Fruit fly (Drosophila melanogaster) whole organism, embryonic: Measurements from ENCODE around the gene CG14270.

ENCODE experiments used
- B-H1 ChIP-seq: fragments of 200-800 bp; sonication (Bioruptor generic); IDR thresholded peaks from 3 replicates; pipeline ENCODE4 v1.3.6; 2022; ENCODE audit warnings: missing biosample characterization, missing genetic modification characterization
- CG12155 ChIP-seq: fragments of 200-800 bp; sonication (Bioruptor generic); optimal IDR thresholded peaks from 3 replicates; lab custom pipeline; 2016; ENCODE audit warnings: missing biosample characterization, missing genetic modification characterization
- CG12942 ChIP-seq: fragments of 200-800 bp; sonication (Bioruptor generic); optimal IDR thresholded peaks from 3 replicates; lab custom pipeline; 2016; ENCODE audit warnings: missing biosample characterization, missing genetic modification characterization
- CG15269 ChIP-seq: fragments of 200-800 bp; sonication (Bioruptor generic); optimal IDR thresholded peaks from 2 replicates; lab custom pipeline; 2018; ENCODE audit warnings: missing biosample characterization, mild to moderate bottlenecking, missing genetic modification characterization, moderate library complexity
- CG15514 ChIP-seq: fragments of 200-800 bp; sonication (Bioruptor generic); optimal IDR thresholded peaks from 3 replicates; lab custom pipeline; 2017; ENCODE audit warnings: missing biosample characterization, missing genetic modification characterization, mild to moderate bottlenecking, moderate library complexity, missing genetic modification reagents
- CG15696 ChIP-seq: fragments of 200-800 bp; sonication (Bioruptor generic); optimal IDR thresholded peaks from 2 replicates; lab custom pipeline; 2019; ENCODE audit warnings: missing biosample characterization, mild to moderate bottlenecking, missing genetic modification characterization, moderate library complexity
- CG1602 ChIP-seq: fragments of 200-800 bp; sonication (Bioruptor generic); optimal IDR thresholded peaks from 3 replicates; lab custom pipeline; 2016; ENCODE audit warnings: missing biosample characterization, missing genetic modification characterization
- CG17328 ChIP-seq: fragments of 200-800 bp; sonication (Bioruptor generic); IDR thresholded peaks from 2 replicates; pipeline ENCODE4 v1.3.6; 2022; ENCODE audit warnings: missing biosample characterization, missing genetic modification characterization
- CG18262 ChIP-seq: fragments of 200-800 bp; optimal IDR thresholded peaks from 3 replicates; lab custom pipeline; 2019; ENCODE audit warnings: missing biosample characterization, mild to moderate bottlenecking, missing genetic modification characterization, moderate library complexity
- CG2199 ChIP-seq: fragments of 200-800 bp; sonication (Bioruptor generic); IDR thresholded peaks from 3 replicates; pipeline ENCODE4 v1.3.6; 2022; ENCODE audit warnings: missing biosample characterization, missing genetic modification characterization
- CG34422 ChIP-seq: fragments of 200-800 bp; sonication (Bioruptor generic); IDR thresholded peaks from 3 replicates; pipeline ENCODE4 v1.3.6; 2022; ENCODE audit warnings: missing biosample characterization, missing genetic modification characterization
- CG4820 ChIP-seq: fragments of 200-800 bp; sonication (Bioruptor generic); optimal IDR thresholded peaks from 3 replicates; lab custom pipeline; 2016; ENCODE audit warnings: missing biosample characterization, missing genetic modification characterization
- CG6175 ChIP-seq: fragments of 200-800 bp; sonication (Bioruptor generic); IDR thresholded peaks from 3 replicates; pipeline ENCODE4 v1.3.6; 2022; ENCODE audit warnings: missing biosample characterization, missing genetic modification characterization
- CG6654 ChIP-seq: fragments of 200-800 bp; sonication (Bioruptor generic); optimal IDR thresholded peaks from 2 replicates; lab custom pipeline; 2017; ENCODE audit warnings: missing biosample characterization, mild to moderate bottlenecking, missing genetic modification characterization
- CG7745 ChIP-seq: fragments of 200-800 bp; sonication (Bioruptor generic); optimal IDR thresholded peaks from 2 replicates; lab custom pipeline; 2018; ENCODE audit warnings: missing biosample characterization, mild to moderate bottlenecking, missing genetic modification characterization, moderate library complexity
- CG9215 ChIP-seq: fragments of 200-800 bp; sonication (Bioruptor generic); IDR thresholded peaks from 2 replicates; pipeline ENCODE4 v1.3.6; 2022; ENCODE audit warnings: missing biosample characterization, missing genetic modification characterization
- CG9932 ChIP-seq: fragments of 200-800 bp; sonication (Bioruptor generic); IDR thresholded peaks from 2 replicates; pipeline ENCODE4 v1.3.6; 2022; ENCODE audit warnings: missing biosample characterization, missing genetic modification characterization
- CTCF ChIP-seq: fragments of 200-800 bp; sonication (Bioruptor generic); optimal IDR thresholded peaks from 2 replicates; lab custom pipeline; 2017; ENCODE audit warnings: missing biosample characterization, mild to moderate bottlenecking, missing genetic modification characterization, moderate library complexity
- D19B ChIP-seq: fragments of 200-800 bp; sonication (Bioruptor generic); optimal IDR thresholded peaks from 2 replicates; lab custom pipeline; 2017; ENCODE audit warnings: missing biosample characterization, mild to moderate bottlenecking, missing genetic modification characterization
- H15 ChIP-seq: fragments of 200-800 bp; sonication (Bioruptor generic); IDR thresholded peaks from 3 replicates; pipeline ENCODE4 v1.3.6; 2022; ENCODE audit warnings: missing biosample characterization, missing genetic modification characterization
- HHEX ChIP-seq: fragments of 200-800 bp; sonication (Bioruptor generic); optimal IDR thresholded peaks from 3 replicates; lab custom pipeline; 2017; ENCODE audit warnings: missing biosample characterization, mild to moderate bottlenecking, missing genetic modification characterization, missing genetic modification reagents
- HLHmδ ChIP-seq: fragments of 200-800 bp; sonication (Bioruptor generic); optimal IDR thresholded peaks from 2 replicates; lab custom pipeline; 2018; ENCODE audit warnings: missing biosample characterization, mild to moderate bottlenecking, missing genetic modification characterization, moderate library complexity
- Hmr ChIP-seq: fragments of 200-800 bp; sonication (Bioruptor generic); optimal IDR thresholded peaks from 3 replicates; lab custom pipeline; 2017; ENCODE audit warnings: mild to moderate bottlenecking, missing biosample characterization, missing genetic modification reagents, missing genetic modification characterization
- Max ChIP-seq: fragments of 200-800 bp; sonication (Bioruptor generic); optimal IDR thresholded peaks from 2 replicates; lab custom pipeline; 2016; ENCODE audit warnings: missing biosample characterization, mild to moderate bottlenecking, missing genetic modification characterization
- Mes4 ChIP-seq: fragments of 200-800 bp; sonication (Bioruptor generic); optimal IDR thresholded peaks from 2 replicates; lab custom pipeline; 2016; ENCODE audit warnings: missing biosample characterization, missing genetic modification characterization
- NC2β ChIP-seq: fragments of 200-800 bp; sonication (Bioruptor generic); optimal IDR thresholded peaks from 2 replicates; lab custom pipeline; 2016; ENCODE audit warnings: missing biosample characterization, missing genetic modification characterization
- Ravus ChIP-seq: fragments of 200-800 bp; sonication (Bioruptor generic); IDR thresholded peaks from 2 replicates; pipeline ENCODE4 v1.3.6; 2022; ENCODE audit warnings: missing biosample characterization, missing genetic modification characterization
- TFAM ChIP-seq: fragments of 200-800 bp; sonication (Bioruptor generic); optimal IDR thresholded peaks from 2 replicates; lab custom pipeline; 2017; ENCODE audit warnings: missing biosample characterization, missing genetic modification characterization, inconsistent platforms
- Xrp1 ChIP-seq: fragments of 200-800 bp; sonication (Bioruptor generic); IDR thresholded peaks from 2 replicates; pipeline ENCODE4 v1.3.6; 2022; ENCODE audit warnings: missing biosample characterization, missing genetic modification characterization
- amos ChIP-seq: fragments of 200-800 bp; sonication (Bioruptor generic); IDR thresholded peaks from 2 replicates; pipeline ENCODE4 v1.3.6; 2022; ENCODE audit warnings: missing biosample characterization, missing genetic modification characterization; ENCODE audit not compliant: partially characterized antibody
- ato ChIP-seq: fragments of 200-800 bp; sonication (Bioruptor generic); IDR thresholded peaks from 2 replicates; pipeline ENCODE4 v1.3.6; 2022; ENCODE audit warnings: missing biosample characterization, missing genetic modification characterization; ENCODE audit not compliant: partially characterized antibody
- btn ChIP-seq: fragments of 200-800 bp; sonication (Bioruptor generic); optimal IDR thresholded peaks from 2 replicates; lab custom pipeline; 2016; ENCODE audit warnings: missing biosample characterization, missing genetic modification characterization
- crc ChIP-seq: fragments of 200-800 bp; sonication (Bioruptor generic); optimal IDR thresholded peaks from 2 replicates; lab custom pipeline; 2016; ENCODE audit warnings: missing biosample characterization, missing genetic modification characterization
- dmrt99B ChIP-seq: fragments of 200-800 bp; sonication (Bioruptor generic); optimal IDR thresholded peaks from 2 replicates; lab custom pipeline; 2018; ENCODE audit warnings: missing biosample characterization, mild to moderate bottlenecking, missing genetic modification characterization, moderate library complexity
- ftz-f1 ChIP-seq: fragments of 200-800 bp; sonication (Bioruptor generic); optimal IDR thresholded peaks from 2 replicates; lab custom pipeline; 2016; ENCODE audit warnings: missing biosample characterization, missing genetic modification characterization
- gce ChIP-seq: fragments of 200-800 bp; sonication (Bioruptor generic); IDR thresholded peaks from 3 replicates; pipeline ENCODE4 v1.3.6; 2022; ENCODE audit warnings: missing biosample characterization, missing genetic modification characterization
- hkb ChIP-seq, 2 experiments: fragments of 200-800 bp in 1 of 2; fragments of >200 bp in 1 of 2; sonication (Bioruptor generic) in 1 of 2; IDR thresholded peaks in 1 of 2; optimal IDR thresholded peaks in 1 of 2; 2 replicates each; pipeline versions ENCODE4 v1.3.6 to Lab custom; 2017 to 2022; ENCODE audit warnings: missing biosample characterization in 1 of 2, missing genetic modification characterization in 1 of 2
- lola ChIP-seq, 3 experiments: fragments of >200 bp in 2 of 3; fragments of 200-800 bp in 1 of 3; sonication (Bioruptor generic) in 1 of 3; optimal IDR thresholded peaks; 2 replicates each; lab custom pipeline; 2017 to 2019; ENCODE audit warnings: missing biosample characterization in 3 of 3, missing genetic modification characterization in 3 of 3, mild to moderate bottlenecking in 1 of 3, moderate library complexity in 1 of 3
- mirr ChIP-seq: fragments of 200-800 bp; sonication (Bioruptor generic); optimal IDR thresholded peaks from 3 replicates; lab custom pipeline; 2018; ENCODE audit warnings: missing biosample characterization, mild to moderate bottlenecking, missing genetic modification characterization
- mld ChIP-seq: fragments of 200-800 bp; sonication (Bioruptor generic); IDR thresholded peaks from 3 replicates; pipeline ENCODE4 v1.3.6; 2022; ENCODE audit warnings: missing biosample characterization, missing genetic modification characterization; ENCODE audit not compliant: partially characterized antibody
- pfk ChIP-seq: fragments of 200-800 bp; sonication (Bioruptor generic); optimal IDR thresholded peaks from 2 replicates; lab custom pipeline; 2018; ENCODE audit warnings: missing biosample characterization, mild to moderate bottlenecking, missing genetic modification characterization, moderate library complexity
- pzg ChIP-seq: fragments of 200-800 bp; sonication (Bioruptor generic); optimal IDR thresholded peaks from 3 replicates; lab custom pipeline; 2018; ENCODE audit warnings: missing biosample characterization, mild to moderate bottlenecking, missing genetic modification characterization, moderate library complexity
- sqz ChIP-seq: fragments of 200-800 bp; sonication (Bioruptor generic); optimal IDR thresholded peaks from 3 replicates; lab custom pipeline; 2018; ENCODE audit warnings: missing biosample characterization, mild to moderate bottlenecking, missing genetic modification characterization
- stwl ChIP-seq: fragments of 200-800 bp; sonication (Bioruptor generic); optimal IDR thresholded peaks from 3 replicates; lab custom pipeline; 2018; ENCODE audit warnings: missing biosample characterization, mild to moderate bottlenecking, missing genetic modification characterization, moderate library complexity
- tll ChIP-seq, 2 experiments: fragments of 200-800 bp in 1 of 2; fragments of >200 bp in 1 of 2; sonication (Bioruptor generic) in 1 of 2; optimal IDR thresholded peaks; 2 replicates each; lab custom pipeline; 2017 to 2019; ENCODE audit warnings: missing biosample characterization in 2 of 2, missing genetic modification characterization in 2 of 2, mild to moderate bottlenecking in 1 of 2, moderate library complexity in 1 of 2
- twi ChIP-seq: fragments of 200-800 bp; optimal IDR thresholded peaks from 2 replicates; lab custom pipeline; 2019; ENCODE audit warnings: missing biosample characterization, mild to moderate bottlenecking, missing genetic modification characterization, moderate library complexity
- tx ChIP-seq: fragments of 200-800 bp; sonication (Bioruptor generic); optimal IDR thresholded peaks from 2 replicates; lab custom pipeline; 2016; ENCODE audit warnings: missing biosample characterization, missing genetic modification characterization
- zen ChIP-seq: fragments of 200-800 bp; sonication (Bioruptor generic); optimal IDR thresholded peaks from 3 replicates; lab custom pipeline; 2018; ENCODE audit warnings: missing biosample characterization, mild to moderate bottlenecking, missing genetic modification characterization, moderate library complexity

CG14270 gene

DNA sequence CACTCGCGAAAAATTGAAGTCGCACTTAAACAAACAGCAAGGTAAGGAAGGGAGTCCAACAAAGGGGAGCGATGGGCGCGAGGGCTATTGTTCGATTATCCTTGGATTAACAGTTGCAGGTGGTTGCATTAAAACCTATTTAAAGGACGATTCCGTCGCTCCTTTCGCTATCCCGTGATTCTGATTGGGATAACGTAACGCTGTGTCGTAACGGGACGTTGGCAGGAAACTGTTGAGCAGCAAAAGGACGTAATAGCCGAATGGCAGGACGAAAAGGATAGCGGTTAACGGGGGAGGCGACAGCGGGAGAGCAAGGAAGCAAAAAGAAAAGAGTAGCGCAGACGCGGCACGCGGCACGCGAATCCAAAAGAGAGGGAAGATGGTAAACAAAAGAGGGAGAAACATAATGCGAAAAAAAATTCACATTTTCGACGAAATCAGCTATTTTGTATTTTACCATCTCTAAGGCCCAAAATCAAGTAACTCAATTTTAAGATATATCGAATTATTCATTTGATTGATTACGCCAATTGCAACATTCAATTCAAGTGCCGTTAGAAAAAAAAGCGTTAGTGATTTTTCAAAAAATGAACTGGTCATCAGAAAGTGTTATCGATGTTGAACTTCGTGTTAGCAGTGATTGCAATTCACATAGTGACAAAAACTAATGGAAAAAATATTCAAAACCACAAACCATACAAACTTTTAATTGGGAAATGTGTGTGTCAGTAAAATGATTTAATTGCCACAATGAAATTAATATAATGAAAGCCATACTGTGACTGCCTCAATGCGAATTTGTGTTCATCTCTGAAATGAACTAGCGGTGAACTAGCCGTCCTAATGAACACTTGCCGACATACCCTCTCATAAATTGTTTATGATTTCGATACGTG is 2.8 kb downstream of the CG14270 start, which contains the start of the genes CG10804 and CG10802 (continued):
- TF ChIP-seq hkb (optimal IDR thresholded peaks at IDR 0.05; lab: Kevin White, UChicago): no peak
- TF ChIP-seq hkb (GFP tag; IDR thresholded peaks at IDR 0.05; lab: Robert Waterston, UW): peak; percentile 49; the same call in 1 of the 2 replicates
- TF ChIP-seq btn: peak; percentile 26
- TF ChIP-seq tx (GFP tag; lab: Kevin White, UChicago): peak; percentile 81
- TF ChIP-seq CG4820 (GFP tag; lab: Kevin White, UChicago): peak; percentile 68
- TF ChIP-seq CG2199: 0 out of 3 replicates have a peak, but pooled peaks have one; percentile 37
- peak; percentile 54; the same call in 1 of the 3 replicates for TF ChIP-seq gce
- no peak for TF ChIP-seq CG6175
- TF ChIP-seq CG1602 (GFP tag; lab: Kevin White, UChicago): peak; percentile 74
- TF ChIP-seq H15 (GFP tag; lab: Robert Waterston, UW): peak; percentile 84
- TF ChIP-seq CG6654 (GFP tag; lab: Kevin White, UChicago): peak; percentile 7
- no peak for TF ChIP-seq mirr
- peak; percentile 55 for TF ChIP-seq CG15696 (tag; lab: Kevin White, UChicago)
- peak; percentile 70 for TF ChIP-seq CG12942 (GFP tag; lab: Kevin White, UChicago)
- TF ChIP-seq TFAM (GFP tag; lab: Kevin White, UChicago): no peak
- TF ChIP-seq mld (GFP tag; lab: Robert Waterston, UW): no peak
- TF ChIP-seq crc (GFP tag; lab: Kevin White, UChicago): peak; percentile 26
- no peak for TF ChIP-seq Ravus
- peak; percentile 86 for TF ChIP-seq CG34422 (GFP tag; lab: Robert Waterston, UW)
- peak; percentile 64 for TF ChIP-seq Max (GFP tag; lab: Kevin White, UChicago)
- peak; percentile 78 for TF ChIP-seq CG12155 (GFP tag; lab: Kevin White, UChicago)
- TF ChIP-seq pzg (GFP tag; lab: Kevin White, UChicago): peak; percentile 63
- TF ChIP-seq sqz (GFP tag; lab: Kevin White, UChicago): peak; percentile 22
- TF ChIP-seq HLHmδ (GFP tag; lab: Kevin White, UChicago): no peak
- no peak for TF ChIP-seq CTCF (GFP tag; lab: Kevin White, UChicago)
- TF ChIP-seq CG15514 (GFP tag; lab: Kevin White, UChicago): peak; percentile 99
- peak; percentile 72 for TF ChIP-seq CG18262 (tag; lab: Kevin White, UChicago)
- peak; percentile 88 for TF ChIP-seq CG9215 (GFP tag; lab: Robert Waterston, UW)
- peak in 1 of 2 experiments; percentile 42 for TF ChIP-seq tll (GFP tag; optimal IDR thresholded peaks at IDR 0.05; lab: Kevin White, UChicago)
- peak in 1 of 3 experiments; percentile 61 for TF ChIP-seq lola (GFP tag; optimal IDR thresholded peaks at IDR 0.05; lab: Kevin White, UChicago)
- peak; percentile 60 for TF ChIP-seq D19B
- TF ChIP-seq Xrp1 (GFP tag; lab: Robert Waterston, UW): peak; percentile 93
- peak; percentile 69 for TF ChIP-seq amos (GFP tag; lab: Robert Waterston, UW)
- TF ChIP-seq ato: no peak
- no peak for TF ChIP-seq CG15269 (tag; lab: Kevin White, UChicago)
- peak; percentile 91 for TF ChIP-seq CG9932 (GFP tag; lab: Robert Waterston, UW)
- TF ChIP-seq CG17328 (GFP tag; lab: Robert Waterston, UW): peak; percentile 67
- no peak for TF ChIP-seq ftz-f1 (GFP tag; lab: Kevin White, UChicago)
- no peak for TF ChIP-seq Hmr (GFP tag; lab: Kevin White, UChicago)
- TF ChIP-seq dmrt99B (tag; lab: Kevin White, UChicago): no peak
- TF ChIP-seq pfk (GFP tag; lab: Kevin White, UChicago): no peak
- TF ChIP-seq zen (tag; lab: Kevin White, UChicago): peak; percentile 79
- TF ChIP-seq Mes4 (GFP tag; lab: Kevin White, UChicago): peak; percentile 66
- peak; percentile 52 for TF ChIP-seq HHEX (GFP tag; lab: Kevin White, UChicago)
- peak; percentile 38 for TF ChIP-seq twi
- TF ChIP-seq CG7745 (tag; lab: Kevin White, UChicago): no peak
- peak; percentile 77 for TF ChIP-seq stwl
- peak; percentile 79 for TF ChIP-seq B-H1 (GFP tag; lab: Robert Waterston, UW)
- TF ChIP-seq NC2β (GFP tag; lab: Kevin White, UChicago): peak; percentile 37
